Worm (Caenorhabditis elegans): Measurements from ENCODE around the gene pals-40.

ce11 chrIII:1413125-1413837, 35.5 kb upstream of the pals-40 start:
- TF ChIP-seq nhr-90 (tag; optimal IDR thresholded peaks at IDR 0.05), result no peak
- no peak for TF ChIP-seq F37B4.10 (GFP tag; IDR thresholded peaks at IDR 0.05)
- no peak for TF ChIP-seq him-1 (tag; optimal IDR thresholded peaks at IDR 0.05)
- TF ChIP-seq nfyb-1 (GFP tag; IDR thresholded peaks at IDR 0.05), result no peak
- no peak for TF ChIP-seq hrde-1 (tag; optimal IDR thresholded peaks at IDR 0.05; ENCODE audit: borderline replicate concordance)
- TF ChIP-seq F52B5.7 (tag; optimal IDR thresholded peaks at IDR 0.05), result no peak
- TF ChIP-seq sea-2 (GFP tag; IDR thresholded peaks at IDR 0.05), result no peak
- no peak for TF ChIP-seq ama-1 (optimal IDR thresholded peaks at IDR 0.05)
- TF ChIP-seq ama-1 (GFP tag; optimal IDR thresholded peaks at IDR 0.05), result no peak
- peak; percentile 97 for TF ChIP-seq madf-3 (GFP tag; IDR thresholded peaks at IDR 0.05)
- no peak for TF ChIP-seq unc-62 (GFP tag; optimal IDR thresholded peaks at IDR 0.05)
- no peak for TF ChIP-seq F49E8.2 (tag; optimal IDR thresholded peaks at IDR 0.05; ENCODE audit: insufficient read depth)
- TF ChIP-seq ccch-3 (GFP tag; optimal IDR thresholded peaks at IDR 0.05), result no peak
- TF ChIP-seq B0336.3 (GFP tag; IDR thresholded peaks at IDR 0.05), result no peak

Data from whole organism, young adult.